Worm (Caenorhabditis elegans) whole organism, young adult: Measurements from ENCODE around the gene T08B1.4.
A peak's percentile ranks its signal among the peaks of the same experiment; 100 is the strongest.

Experiments used
- B0019.2 ChIP-seq: fragments of 200-800 bp; sonication (Bioruptor generic); conservative IDR thresholded peaks from 2 replicates; pipeline ENCODE4 v1.3.6; 2022; ENCODE audit warnings: missing genetic modification reagents, missing genetic modification characterization, missing compliant biosample characterization
- C06A6.2 ChIP-seq: fragments of 200-800 bp; sonication (Bioruptor generic); conservative IDR thresholded peaks from 2 replicates; pipeline ENCODE4 v1.3.6; 2022; ENCODE audit warnings: missing genetic modification characterization, missing compliant biosample characterization
- C17E4.6 ChIP-seq: fragments of 200-800 bp; sonication (Bioruptor generic); IDR thresholded peaks from 2 replicates; pipeline ENCODE4 v1.3.6; 2022; ENCODE audit warnings: missing genetic modification reagents, missing genetic modification characterization, missing compliant biosample characterization
- F10E7.11 ChIP-seq: sonication (generic microtip); optimal IDR thresholded peaks from 2 replicates; lab custom pipeline; 2017; ENCODE audit warnings: mild to moderate bottlenecking, missing genetic modification characterization, moderate library complexity, missing compliant biosample characterization
- F23B12.7 ChIP-seq: sonication (generic microtip); optimal IDR thresholded peaks from 2 replicates; lab custom pipeline; 2017; ENCODE audit warnings: missing genetic modification characterization, mild to moderate bottlenecking, missing compliant biosample characterization, antibody characterized with exemption, moderate library complexity; ENCODE audit not compliant: insufficient read depth
- F33H1.4 ChIP-seq: fragments of 200-800 bp; sonication (Bioruptor generic); IDR thresholded peaks from 2 replicates; pipeline ENCODE4 v1.3.6; 2022; ENCODE audit warnings: missing genetic modification reagents, missing genetic modification characterization, missing compliant biosample characterization
- F37B4.10 ChIP-seq: fragments of 200-800 bp; sonication (Bioruptor generic); IDR thresholded peaks from 2 replicates; pipeline ENCODE4 v1.3.6; 2022; ENCODE audit warnings: missing genetic modification characterization, missing compliant biosample characterization
- F57C9.4 ChIP-seq: sonication (generic microtip); optimal IDR thresholded peaks from 2 replicates; lab custom pipeline; 2017; ENCODE audit warnings: mild to moderate bottlenecking, missing genetic modification characterization, missing compliant biosample characterization
- T07F8.4 ChIP-seq: sonication (generic microtip); optimal IDR thresholded peaks from 2 replicates; lab custom pipeline; 2016; ENCODE audit warnings: mild to moderate bottlenecking, missing genetic modification characterization, moderate library complexity, missing compliant biosample characterization
- akir-1 ChIP-seq: fragments of 200-800 bp; sonication (Bioruptor generic); optimal IDR thresholded peaks from 2 replicates; lab custom pipeline; 2018; ENCODE audit warnings: mild to moderate bottlenecking, missing genetic modification characterization, moderate library complexity, missing compliant biosample characterization
- ama-1 ChIP-seq, 3 experiments: fragments of 150-350 bp in 1 of 3; sonication (generic microtip) in 2 of 3; optimal IDR thresholded peaks; 2 replicates each; lab custom pipeline; 2014 to 2018; ENCODE audit warnings: missing biosample characterization in 2 of 3, missing genetic modification characterization in 2 of 3, missing genetic modification reagents in 2 of 3
- aptf-3 ChIP-seq: fragments of 200-800 bp; sonication (Bioruptor generic); IDR thresholded peaks from 2 replicates; pipeline ENCODE4 v1.3.6; 2022; ENCODE audit warnings: missing genetic modification characterization, missing compliant biosample characterization
- attf-5 ChIP-seq: fragments of 200-800 bp; sonication (Bioruptor generic); optimal IDR thresholded peaks from 2 replicates; lab custom pipeline; 2018; ENCODE audit warnings: mild to moderate bottlenecking, missing genetic modification characterization, missing compliant biosample characterization
- attf-6 ChIP-seq: fragments of 200-800 bp; sonication (Bioruptor generic); IDR thresholded peaks from 2 replicates; pipeline ENCODE4 v1.3.6; 2022; ENCODE audit warnings: missing genetic modification reagents, missing genetic modification characterization, missing compliant biosample characterization
- ccch-3 ChIP-seq: fragments of 200-800 bp; sonication (Bioruptor generic); optimal IDR thresholded peaks from 2 replicates; lab custom pipeline; 2018; ENCODE audit warnings: mild to moderate bottlenecking, missing genetic modification characterization, missing compliant biosample characterization
- ceh-58 ChIP-seq: fragments of 200-800 bp; sonication (Bioruptor generic); IDR thresholded peaks from 2 replicates; pipeline ENCODE4 v1.3.6; 2022; ENCODE audit warnings: missing genetic modification characterization, missing compliant biosample characterization
- die-1 ChIP-seq: sonication (generic microtip); optimal IDR thresholded peaks from 2 replicates; lab custom pipeline; 2016; ENCODE audit warnings: missing genotype, mild to moderate bottlenecking, missing genetic modification characterization, missing compliant biosample characterization
- dpff-1 ChIP-seq: sonication (generic microtip); optimal IDR thresholded peaks from 2 replicates; lab custom pipeline; 2017; ENCODE audit warnings: mild to moderate bottlenecking, missing genetic modification characterization, missing compliant biosample characterization
- dpl-1 ChIP-seq: fragments of 150-350 bp; optimal IDR thresholded peaks from 2 replicates; lab custom pipeline; 2014; ENCODE audit warnings: missing biosample characterization, missing genetic modification reagents, missing genetic modification characterization
- egrh-3 ChIP-seq: fragments of 200-800 bp; sonication (Bioruptor generic); IDR thresholded peaks from 2 replicates; pipeline ENCODE4 v1.3.6; 2022; ENCODE audit warnings: missing genetic modification reagents, missing genetic modification characterization, missing compliant biosample characterization
- ekl-4 ChIP-seq: fragments of 200-800 bp; sonication (Bioruptor generic); IDR thresholded peaks from 2 replicates; pipeline ENCODE4 v1.3.6; 2022; ENCODE audit warnings: missing genetic modification reagents, missing genetic modification characterization, missing compliant biosample characterization
- him-1 ChIP-seq: sonication (generic microtip); optimal IDR thresholded peaks from 2 replicates; lab custom pipeline; 2016; ENCODE audit warnings: missing genotype, missing genetic modification reagents, missing genetic modification characterization, missing compliant biosample characterization
- hlh-12 ChIP-seq: sonication (generic microtip); optimal IDR thresholded peaks from 2 replicates; lab custom pipeline; 2016; ENCODE audit warnings: missing genetic modification characterization, missing compliant biosample characterization
- hmg-20 ChIP-seq: fragments of 200-800 bp; sonication (Bioruptor generic); IDR thresholded peaks from 2 replicates; pipeline ENCODE4 v1.3.6; 2022; ENCODE audit warnings: missing genetic modification reagents, missing genetic modification characterization, missing compliant biosample characterization
- let-607 ChIP-seq, 2 experiments: fragments of 200-800 bp in 1 of 2; sonication (Bioruptor generic) in 1 of 2; sonication (generic microtip) in 1 of 2; optimal IDR thresholded peaks; 2 replicates each; lab custom pipeline; 2016 to 2018; ENCODE audit warnings: mild to moderate bottlenecking in 2 of 2, missing compliant biosample characterization in 2 of 2, missing genetic modification characterization in 2 of 2, moderate library complexity in 2 of 2, missing genotype in 1 of 2
- lin-35 ChIP-seq, 3 experiments: fragments of 150-350 bp in 2 of 3; sonication (generic microtip) in 1 of 3; optimal IDR thresholded peaks; 2 replicates each; lab custom pipeline; 2014 to 2018; ENCODE audit warnings: missing biosample characterization in 3 of 3, missing genetic modification characterization in 3 of 3, missing genetic modification reagents in 3 of 3
- lin-54 ChIP-seq: fragments of 200-800 bp; sonication (Bioruptor generic); optimal IDR thresholded peaks from 2 replicates; lab custom pipeline; 2018; ENCODE audit warnings: mild to moderate bottlenecking, missing genetic modification characterization, missing compliant biosample characterization
- mel-28 ChIP-seq: sonication (generic microtip); optimal IDR thresholded peaks from 2 replicates; lab custom pipeline; 2016; ENCODE audit warnings: borderline replicate concordance, mild to moderate bottlenecking, missing genetic modification characterization, missing compliant biosample characterization
- nfyb-1 ChIP-seq: fragments of 200-800 bp; sonication (Bioruptor generic); IDR thresholded peaks from 2 replicates; pipeline ENCODE4 v1.3.6; 2022; ENCODE audit warnings: missing genetic modification reagents, missing genetic modification characterization, missing compliant biosample characterization
- nhr-120 ChIP-seq: fragments of 200-800 bp; sonication (Bioruptor generic); IDR thresholded peaks from 2 replicates; pipeline ENCODE4 v1.3.6; 2022; ENCODE audit warnings: missing genetic modification characterization, missing compliant biosample characterization
- nhr-179 ChIP-seq: sonication (generic microtip); optimal IDR thresholded peaks from 2 replicates; lab custom pipeline; 2016; ENCODE audit warnings: mild to moderate bottlenecking, missing genetic modification characterization, missing compliant biosample characterization
- nhr-27 ChIP-seq: fragments of 200-800 bp; sonication (Bioruptor generic); optimal IDR thresholded peaks from 2 replicates; lab custom pipeline; 2018; ENCODE audit warnings: mild to moderate bottlenecking, missing genetic modification characterization, moderate library complexity, missing compliant biosample characterization
- nhr-80 ChIP-seq: sonication (generic microtip); optimal IDR thresholded peaks from 2 replicates; lab custom pipeline; 2016; ENCODE audit warnings: missing genetic modification characterization, missing compliant biosample characterization
- nhr-90 ChIP-seq: sonication (generic microtip); optimal IDR thresholded peaks from 2 replicates; lab custom pipeline; 2016; ENCODE audit warnings: missing genotype, mild to moderate bottlenecking, missing genetic modification characterization, missing compliant biosample characterization
- rec-8 ChIP-seq, 2 experiments: sonication (generic microtip); optimal IDR thresholded peaks; 2 replicates each; lab custom pipeline; 2016; ENCODE audit warnings: mild to moderate bottlenecking in 2 of 2, missing genetic modification characterization in 2 of 2, missing genetic modification reagents in 2 of 2, missing genotype in 2 of 2, missing biosample characterization in 1 of 2, missing compliant biosample characterization in 1 of 2, moderate library complexity in 1 of 2
- snpc-1.3 ChIP-seq: sonication (generic microtip); optimal IDR thresholded peaks from 2 replicates; lab custom pipeline; 2017; ENCODE audit warnings: missing genetic modification characterization, mild to moderate bottlenecking, missing compliant biosample characterization, antibody characterized with exemption, moderate library complexity, missing genotype, missing genetic modification reagents; ENCODE audit not compliant: insufficient read depth
- snpc-3.4 ChIP-seq: sonication (generic microtip); optimal IDR thresholded peaks from 2 replicates; lab custom pipeline; 2017; ENCODE audit warnings: missing genetic modification characterization, mild to moderate bottlenecking, missing compliant biosample characterization, antibody characterized with exemption, moderate library complexity, missing genotype, missing genetic modification reagents
- xnd-1 ChIP-seq: sonication (generic microtip); optimal IDR thresholded peaks from 2 replicates; lab custom pipeline; 2016; ENCODE audit warnings: missing genotype, missing genetic modification reagents, missing genetic modification characterization, missing compliant biosample characterization
- ztf-18 ChIP-seq: sonication (generic microtip); optimal IDR thresholded peaks from 2 replicates; lab custom pipeline; 2016; ENCODE audit warnings: missing genotype, mild to moderate bottlenecking, missing genetic modification characterization, missing compliant biosample characterization

The T08B1.4 gene

DNA sequence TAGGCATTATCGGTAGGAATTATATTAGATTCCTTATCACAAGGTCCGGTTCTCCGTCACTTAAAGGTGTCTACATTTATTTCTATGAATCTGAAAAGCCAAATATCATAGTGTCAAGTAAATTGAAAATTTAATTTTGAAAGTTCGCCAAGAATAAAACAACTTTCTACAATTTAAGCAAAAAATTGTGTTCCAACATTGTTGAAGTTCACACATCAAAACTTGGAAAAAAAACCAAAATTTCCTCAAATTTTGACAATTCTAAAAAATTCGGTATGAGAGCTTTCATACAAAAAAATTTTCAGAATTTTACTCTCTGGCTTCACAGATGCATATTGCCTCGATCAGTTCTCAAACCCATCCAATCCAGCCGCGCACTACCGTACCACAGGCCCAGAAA lies 32.7 kb downstream of the T08B1.4 start, which contains the start of gene F59A7.7:
TSS of gene F59A7.7 (plus strand) at position 301 of the 400 bp plus-strand sequence.
- TF ChIP-seq xnd-1 (tag; lab: Kevin White, UChicago) (no peak), nhr-179 (no peak), ceh-58 (GFP tag; lab: Robert Waterston, UW) (0 out of 2 replicates have a peak, but pooled peaks have one; percentile 23)

DNA sequence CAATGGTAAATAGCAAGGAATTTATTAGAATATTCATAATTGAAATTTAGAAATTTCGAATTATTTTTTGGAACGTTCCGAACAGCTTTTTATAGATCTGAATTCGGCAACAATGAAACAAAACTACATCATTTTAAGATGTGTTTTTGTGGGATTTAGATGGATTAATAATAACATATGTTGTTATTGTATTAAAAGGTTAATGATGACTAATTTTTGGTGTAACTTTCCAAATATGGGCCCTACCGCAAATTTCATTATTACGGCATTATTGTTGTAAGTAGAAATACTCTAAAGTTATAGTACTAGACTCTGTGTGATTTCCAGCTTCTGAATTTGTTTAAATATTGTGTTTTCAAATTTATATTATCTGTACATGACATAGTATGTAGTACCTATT lies 34.8 kb downstream of the T08B1.4 start, which contains the start of gene F59A7.11:
TSS of gene F59A7.11 (minus strand) at position 101 of the 400 bp plus-strand sequence.
- no peak for TF ChIP-seq nhr-179
- no peak for TF ChIP-seq F10E7.11 (tag; lab: Kevin White, UChicago)
- TF ChIP-seq C17E4.6 (GFP tag; lab: Robert Waterston, UW), result no peak
- no peak for TF ChIP-seq F57C9.4 (tag; lab: Kevin White, UChicago)
- no peak for TF ChIP-seq lin-35 (GFP tag; optimal IDR thresholded peaks at IDR 0.05; lab: Kevin White, UChicago)
- no peak for TF ChIP-seq nhr-90 (tag; lab: Kevin White, UChicago)
- no peak for TF ChIP-seq hmg-20 (GFP tag; lab: Robert Waterston, UW)
- no peak for TF ChIP-seq B0019.2 (GFP tag; lab: Robert Waterston, UW)
- TF ChIP-seq F37B4.10 (GFP tag; lab: Robert Waterston, UW), result no peak
- no peak for TF ChIP-seq snpc-3.4 (tag; lab: Kevin White, UChicago)
- TF ChIP-seq mel-28 (tag; lab: Kevin White, UChicago), result no peak
- TF ChIP-seq nhr-80 (tag; lab: Kevin White, UChicago), result no peak
- TF ChIP-seq dpl-1, result no peak
- TF ChIP-seq dpff-1, result no peak
- no peak for TF ChIP-seq ama-1 (optimal IDR thresholded peaks at IDR 0.05; lab: Kevin White, UChicago)
- no peak for TF ChIP-seq ama-1 (GFP tag; optimal IDR thresholded peaks at IDR 0.05; lab: Kevin White, UChicago)
- no peak for TF ChIP-seq F23B12.7
- no peak for TF ChIP-seq die-1 (tag; lab: Kevin White, UChicago)
- no peak for TF ChIP-seq nhr-27
- no peak for TF ChIP-seq C06A6.2 (GFP tag; lab: Robert Waterston, UW)
- no peak for TF ChIP-seq him-1 (tag; lab: Kevin White, UChicago)

DNA sequence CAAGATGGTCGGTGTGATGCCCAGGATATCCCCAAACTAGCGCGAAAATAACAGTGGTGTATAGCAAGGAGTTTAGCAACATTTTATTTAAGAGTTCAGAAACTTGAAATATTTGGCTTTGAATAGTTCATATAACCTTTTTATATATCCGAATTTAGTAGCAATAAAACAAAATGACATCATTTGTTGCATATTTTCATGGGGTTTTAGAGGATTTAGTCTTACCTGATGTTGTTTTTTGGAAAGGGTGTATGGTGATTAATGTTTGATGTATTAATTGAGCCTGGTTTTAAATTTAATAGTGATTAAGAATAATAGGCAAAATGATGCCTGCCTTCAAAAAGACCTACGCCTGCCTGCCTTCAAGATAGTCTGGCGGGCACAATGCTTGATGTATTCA lies 37.4 kb downstream of the T08B1.4 start, which contains the start of gene F59A7.2:
TSS of gene F59A7.2 (minus strand) at position 101 of the 400 bp plus-strand sequence.
- TF ChIP-seq nfyb-1, result no peak
- no peak for TF ChIP-seq attf-6 (GFP tag; lab: Robert Waterston, UW)
- no peak for TF ChIP-seq aptf-3
- TF ChIP-seq akir-1, result no peak
- no peak for TF ChIP-seq snpc-1.3 (tag; lab: Kevin White, UChicago)
- TF ChIP-seq egrh-3 (GFP tag; lab: Robert Waterston, UW), result no peak
- no peak for TF ChIP-seq nhr-120 (GFP tag; lab: Robert Waterston, UW)
- no peak for TF ChIP-seq F33H1.4 (GFP tag; lab: Robert Waterston, UW)
- TF ChIP-seq attf-5 (GFP tag; lab: Kevin White, UChicago), result no peak
- no peak for TF ChIP-seq T07F8.4 (tag; lab: Kevin White, UChicago)
- no peak for TF ChIP-seq ekl-4 (GFP tag; lab: Robert Waterston, UW)
- no peak for TF ChIP-seq ztf-18 (tag; lab: Kevin White, UChicago)
- no peak for TF ChIP-seq let-607 (tag; optimal IDR thresholded peaks at IDR 0.05; lab: Kevin White, UChicago)
- TF ChIP-seq hlh-12 (tag; lab: Kevin White, UChicago), result no peak
- no peak for TF ChIP-seq ccch-3 (GFP tag; lab: Kevin White, UChicago)
- TF ChIP-seq lin-54, result no peak
- no peak for TF ChIP-seq rec-8 (tag; optimal IDR thresholded peaks at IDR 0.05; lab: Kevin White, UChicago)
